Worm (Caenorhabditis elegans): ENCODE results near the gene ins-15.

The ins-15 gene

DNA sequence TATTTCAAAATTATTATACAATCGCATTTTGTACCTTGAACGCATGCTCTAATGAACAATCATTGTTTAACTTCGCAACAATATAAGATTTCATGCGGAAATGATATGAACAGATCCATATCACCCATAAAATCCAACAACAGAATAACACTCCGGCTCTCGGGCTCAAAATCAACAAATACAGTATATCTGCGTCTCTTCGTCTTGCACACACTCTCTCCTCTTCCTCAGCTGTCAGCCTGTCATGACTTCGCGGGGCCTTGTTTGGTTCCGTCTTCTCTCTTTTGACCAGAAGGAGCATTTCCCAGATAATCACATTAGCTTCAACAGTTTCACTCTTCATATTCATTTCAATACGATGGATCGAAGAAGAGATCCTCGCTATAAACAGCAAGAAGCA is 11.7 kb upstream of the ins-15 start, which contains the start of gene F41G3.3:
Gene F41G3.3 (plus strand): TSS at position 301 of the 400 bp plus-strand sequence.
- TF ChIP-seq mes-2 (tag; optimal IDR thresholded peaks at IDR 0.05; ENCODE audit: poor library complexity, severe bottlenecking) (no peak), egl-27 (tag; optimal IDR thresholded peaks at IDR 0.05) (no peak), madf-9 (GFP tag; conservative IDR thresholded peaks at IDR 0.05) (no peak), aly-2 (tag; optimal IDR thresholded peaks at IDR 0.05) (no peak), fkh-10 (GFP tag; optimal IDR thresholded peaks at IDR 0.05) (no peak), sdz-12 (GFP tag; optimal IDR thresholded peaks at IDR 0.05) (no peak), arid-1 (GFP tag; conservative IDR thresholded peaks at IDR 0.05) (no peak), tra-1 (GFP tag; IDR thresholded peaks at IDR 0.05) (no peak), ceh-32 (tag; optimal IDR thresholded peaks at IDR 0.05; ENCODE audit: poor library complexity) (no peak), ztf-11 (tag; optimal IDR thresholded peaks at IDR 0.05) (no peak), jun-1 (tag; optimal IDR thresholded peaks at IDR 0.05) (no peak), T26A8.4 (GFP tag; IDR thresholded peaks at IDR 0.05) (no peak), hif-1 (tag; optimal IDR thresholded peaks at IDR 0.05) (no peak), ama-1 (optimal IDR thresholded peaks at IDR 0.05) (no peak)

DNA sequence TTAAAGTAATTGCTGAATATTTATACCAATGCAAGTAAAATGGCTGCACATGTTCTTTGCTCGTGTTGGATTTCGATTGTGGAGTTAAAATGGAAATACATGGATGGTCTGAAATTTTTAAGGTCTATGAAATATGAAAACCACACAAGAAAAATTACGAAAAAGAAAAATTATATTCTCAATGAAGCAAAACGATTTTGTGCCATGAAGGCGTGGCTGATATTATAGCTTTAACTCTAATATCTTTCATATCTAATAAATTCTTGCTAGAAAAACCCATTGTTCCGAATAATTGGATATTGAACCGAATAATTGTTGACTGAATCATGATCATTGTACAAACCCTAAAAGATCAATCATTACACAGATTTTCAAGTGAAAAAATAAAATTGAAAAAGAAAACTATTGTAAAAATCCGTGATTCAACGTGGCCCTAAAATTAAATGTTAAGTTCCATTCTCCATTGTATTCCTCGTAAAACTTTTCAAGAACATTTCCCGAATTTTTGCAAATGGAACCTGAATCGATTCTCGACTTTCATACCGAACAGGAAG is 10.2 kb upstream of the ins-15 start, which contains the start of the genes srx-95 and fis-1:
Gene srx-95 (minus strand): TSS at position 101 of the 554 bp plus-strand sequence.
Gene fis-1 (plus strand): TSS at position 504 of the 554 bp plus-strand sequence.
- TF ChIP-seq hlh-30 (tag; optimal IDR thresholded peaks at IDR 0.05; ENCODE audit: insufficient read depth) = no peak
- no peak for TF ChIP-seq zfp-3 (GFP tag; conservative IDR thresholded peaks at IDR 0.05)
- TF ChIP-seq T20F7.1 (GFP tag; optimal IDR thresholded peaks at IDR 0.05) = no peak
- no peak for TF ChIP-seq dve-1 (tag; optimal IDR thresholded peaks at IDR 0.05; ENCODE audit: insufficient read depth)
- TF ChIP-seq R02D3.7 (tag; optimal IDR thresholded peaks at IDR 0.05) = no peak
- no peak for TF ChIP-seq pha-4 (GFP tag; IDR thresholded peaks at IDR 0.05)
- TF ChIP-seq pha-4 (tag; optimal IDR thresholded peaks at IDR 0.05) = no peak
- TF ChIP-seq nhr-11 (tag; optimal IDR thresholded peaks at IDR 0.05) = no peak
- TF ChIP-seq ces-1 (GFP tag; optimal IDR thresholded peaks at IDR 0.05) = no peak
- no peak for TF ChIP-seq nhr-237 (tag; optimal IDR thresholded peaks at IDR 0.05)

DNA sequence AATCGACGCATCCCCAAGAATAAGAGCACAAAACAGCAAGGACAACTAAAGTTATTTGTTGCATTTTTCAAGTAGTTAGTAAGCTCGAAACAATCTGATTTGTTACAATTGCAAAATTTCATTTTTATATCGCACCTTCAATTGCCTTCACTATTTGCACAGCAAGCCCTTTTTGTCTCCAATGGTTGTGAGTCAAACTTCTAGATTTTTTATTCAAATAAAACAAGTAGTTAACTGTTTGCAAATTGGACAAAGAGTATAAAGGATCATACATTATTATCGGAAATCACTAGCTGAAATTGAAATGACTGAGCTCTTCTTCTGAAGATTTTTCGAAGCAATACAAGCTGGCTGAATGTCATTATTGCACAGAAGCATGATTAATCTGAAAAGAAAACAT is 8.3 kb upstream of the ins-15 start, which contains the start of gene F41G3.21:
Gene F41G3.21 (minus strand): TSS at position 101 of the 400 bp plus-strand sequence.
- no peak for TF ChIP-seq tag-97 (GFP tag; IDR thresholded peaks at IDR 0.05)
- TF ChIP-seq nhr-76 (tag; optimal IDR thresholded peaks at IDR 0.05) = no peak
- no peak for TF ChIP-seq lsy-2 (tag; optimal IDR thresholded peaks at IDR 0.05)
- no peak for TF ChIP-seq hmg-1.1 (GFP tag; IDR thresholded peaks at IDR 0.05)

DNA sequence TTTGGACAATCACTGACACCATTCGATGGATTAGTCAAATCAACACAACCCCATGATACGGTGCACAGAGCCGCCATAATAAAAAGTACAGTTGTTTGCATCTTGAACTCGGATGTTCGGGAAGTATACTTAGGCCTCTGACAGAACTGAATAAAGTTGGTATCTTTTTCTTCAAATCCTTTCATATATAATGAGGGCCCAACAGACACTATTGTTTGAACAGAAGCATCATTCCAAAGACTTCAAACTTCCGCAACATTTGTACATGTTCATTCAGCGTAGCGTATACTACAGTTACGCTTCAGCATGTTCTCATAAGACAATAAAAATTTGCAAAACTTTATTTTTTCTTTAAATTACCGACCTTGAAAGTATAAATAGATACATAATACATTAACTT is 7.5 kb upstream of the ins-15 start, which contains the start of gene F41G3.19:
Gene F41G3.19 (minus strand): TSS at position 101 of the 400 bp plus-strand sequence.
- TF ChIP-seq ztf-11 (tag; optimal IDR thresholded peaks at IDR 0.05) (no peak), hif-1 (tag; optimal IDR thresholded peaks at IDR 0.05) (no peak), lin-13 (GFP tag; optimal IDR thresholded peaks at IDR 0.05) (no peak), nhr-25 (tag; optimal IDR thresholded peaks at IDR 0.05; ENCODE audit: borderline replicate concordance, insufficient read depth) (no peak), Y105C5A.15 (GFP tag; IDR thresholded peaks at IDR 0.05) (no peak), lir-3 (tag; optimal IDR thresholded peaks at IDR 0.05) (no peak), nhr-42 (GFP tag; IDR thresholded peaks at IDR 0.05) (no peak), lin-39 (tag; optimal IDR thresholded peaks at IDR 0.05) (no peak), lin-29 (GFP tag; IDR thresholded peaks at IDR 0.05) (no peak), zip-11 (GFP tag; IDR thresholded peaks at IDR 0.05) (no peak), arid-1 (GFP tag; conservative IDR thresholded peaks at IDR 0.05) (no peak), nhr-102 (tag; optimal IDR thresholded peaks at IDR 0.05) (no peak), hlh-11 (tag; optimal IDR thresholded peaks at IDR 0.05) (no peak), ctbp-1 (GFP tag; IDR thresholded peaks at IDR 0.05) (no peak), skn-1 (tag; optimal IDR thresholded peaks at IDR 0.05) (no peak), ceh-44 (GFP tag; IDR thresholded peaks at IDR 0.05) (no peak), nhr-41 (GFP tag; IDR thresholded peaks at IDR 0.05) (no peak), dmd-9 (GFP tag; IDR thresholded peaks at IDR 0.05) (no peak), D1046.2 (GFP tag; IDR thresholded peaks at IDR 0.05) (no peak), ama-1 (optimal IDR thresholded peaks at IDR 0.05) (no peak)

Data from whole organism, L4 larva.